Fruit fly (Drosophila melanogaster): ENCODE results near the gene CG13375.

DNA sequence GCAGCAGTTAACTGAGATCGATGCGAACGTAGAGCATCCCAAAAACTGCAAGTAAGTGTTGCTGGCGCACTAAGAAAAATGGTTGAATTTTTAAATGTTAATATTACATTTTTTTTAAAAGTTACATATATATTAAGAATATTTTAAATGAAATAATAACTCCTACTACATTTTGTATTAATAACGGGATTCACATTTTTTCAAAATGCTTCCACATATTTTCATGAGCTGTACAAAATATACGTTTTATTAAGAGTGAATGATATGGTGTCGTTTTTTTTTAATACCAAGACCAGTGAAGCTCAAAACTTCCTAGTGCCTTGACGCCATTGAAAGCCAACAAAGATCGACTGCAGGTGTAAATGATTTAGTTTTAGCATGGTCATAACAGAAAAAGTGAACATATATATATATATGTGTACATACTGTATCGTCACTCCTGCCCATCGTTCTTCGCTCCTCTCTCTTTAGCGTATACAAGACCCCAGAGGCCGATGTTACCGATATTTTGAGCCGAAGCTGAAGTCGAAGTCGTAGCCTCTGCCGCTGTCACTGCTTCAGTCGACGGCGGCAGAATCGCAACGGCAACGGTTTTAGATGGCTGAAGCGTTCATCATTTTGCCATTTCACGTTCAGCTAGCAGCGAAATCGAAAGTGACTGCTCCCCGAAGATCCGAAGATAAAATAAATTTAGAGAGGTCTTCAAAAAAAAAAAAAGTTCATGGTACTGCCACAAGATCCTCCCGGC, 47.8 kb upstream of the CG13375 start:
- TF ChIP-seq CG8478 (optimal IDR thresholded peaks at IDR 0.05) (no peak), CTCF (optimal IDR thresholded peaks at IDR 0.05) (no peak)

All from S2 (cell line).